Worm (Caenorhabditis elegans): ENCODE data around the gene paqr-1.

Gene paqr-1

ce11 chrIV:6548609-6549008 lies 6.6 kb downstream of the paqr-1 start, which contains the start of gene fan-1 (continued):
- TF ChIP-seq skn-1 (tag; optimal IDR thresholded peaks at IDR 0.05) (no peak), lin-13 (GFP tag; optimal IDR thresholded peaks at IDR 0.05) (peak; percentile 69), ztf-4 (tag; optimal IDR thresholded peaks at IDR 0.05) (no peak), unc-62 (GFP tag; optimal IDR thresholded peaks at IDR 0.05) (no peak), peb-1 (tag; optimal IDR thresholded peaks at IDR 0.05) (no peak), C34F6.9 (tag; optimal IDR thresholded peaks at IDR 0.05) (peak; percentile 70)

DNA sequence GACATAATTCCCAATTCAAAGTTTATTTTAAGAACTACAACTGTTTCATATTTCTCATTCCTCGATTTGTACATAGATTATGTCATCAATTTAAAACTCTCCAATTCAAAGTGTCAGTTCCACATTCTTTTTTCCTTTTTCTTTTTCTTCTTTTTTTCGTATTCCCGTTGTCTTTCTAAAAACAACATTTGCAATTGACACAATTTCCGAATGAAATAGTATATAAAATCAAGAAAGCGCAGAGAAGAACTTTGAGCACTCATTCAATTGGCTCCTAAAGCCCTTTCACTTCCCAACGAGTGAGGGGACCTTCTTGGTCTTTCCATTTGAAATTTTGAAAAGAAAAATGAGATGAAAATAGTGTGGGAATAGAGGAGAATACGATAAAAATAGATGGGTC lies 7.8 kb downstream of the paqr-1 start:
- TF ChIP-seq mdl-1 (tag; optimal IDR thresholded peaks at IDR 0.05) (no peak), R02D3.7 (tag; optimal IDR thresholded peaks at IDR 0.05) (no peak), zag-1 (tag; optimal IDR thresholded peaks at IDR 0.05) (peak; percentile 0), lin-39 (tag; optimal IDR thresholded peaks at IDR 0.05) (peak; percentile 11)

DNA sequence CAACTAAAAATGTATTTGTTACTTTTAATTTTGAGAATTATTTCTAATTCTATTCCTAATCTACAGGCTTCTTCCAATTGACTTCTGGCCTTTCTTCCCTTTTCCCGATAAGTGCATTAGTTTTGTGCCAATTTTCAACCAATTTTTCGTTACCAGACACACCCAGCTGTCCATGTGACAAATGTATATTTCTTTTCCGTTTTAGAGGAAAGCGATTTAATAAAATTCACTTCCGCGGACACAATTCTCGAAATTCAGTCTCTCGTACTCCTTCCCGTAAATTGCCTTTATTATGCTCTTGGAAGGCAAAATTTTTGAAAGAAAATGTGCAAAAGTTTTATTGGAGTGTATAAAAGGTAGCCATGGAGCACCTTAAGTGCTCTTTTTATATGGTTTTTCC lies 12.3 kb downstream of the paqr-1 start:
- TF ChIP-seq fos-1 (tag; optimal IDR thresholded peaks at IDR 0.05) (no peak), aly-2 (tag; optimal IDR thresholded peaks at IDR 0.05) (no peak), nhr-77 (tag; optimal IDR thresholded peaks at IDR 0.05) (no peak), sma-9 (GFP tag; optimal IDR thresholded peaks at IDR 0.05) (peak; percentile 27), sma-9 (tag; optimal IDR thresholded peaks at IDR 0.05) (no peak), ceh-16 (tag; optimal IDR thresholded peaks at IDR 0.05) (no peak), lsy-2 (tag; optimal IDR thresholded peaks at IDR 0.05) (peak in 1 of 2 experiments; percentile 13), lin-39 (tag; optimal IDR thresholded peaks at IDR 0.05) (no peak), C34F6.9 (tag; optimal IDR thresholded peaks at IDR 0.05) (peak; percentile 7), egl-27 (tag; optimal IDR thresholded peaks at IDR 0.05) (no peak)

DNA sequence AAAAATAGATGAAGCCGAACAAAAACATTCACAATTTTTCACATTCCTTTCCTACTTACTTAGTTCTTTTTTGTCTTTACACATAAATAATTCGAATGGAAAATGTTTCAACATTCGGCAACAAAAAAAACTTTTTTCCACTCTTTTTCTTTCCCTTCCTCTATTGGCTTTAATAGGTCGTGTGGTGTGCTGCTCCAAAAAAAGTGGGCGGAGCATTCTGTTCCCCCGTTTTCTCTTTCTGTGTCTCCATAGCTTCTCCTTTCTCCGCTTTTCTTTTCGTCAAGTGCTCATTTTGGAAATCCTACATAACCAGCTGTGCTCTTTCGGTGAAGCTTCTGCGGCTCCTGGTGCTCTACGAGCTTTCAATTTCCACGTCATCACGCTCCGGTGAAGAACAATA lies 13.8 kb downstream of the paqr-1 start, which contains the start of gene C01G5.25:
Gene C01G5.25, plus strand, starts transcription at position 250 of the 400 bp plus-strand sequence.
- TF ChIP-seq ZK546.5 (tag; optimal IDR thresholded peaks at IDR 0.05) (no peak), lsy-2 (tag; optimal IDR thresholded peaks at IDR 0.05) (peak in 1 of 2 experiments; percentile 9), unc-55 (GFP tag; optimal IDR thresholded peaks at IDR 0.05) (peak; percentile 50)

ce11 chrIV:6535908-6536307 lies 19.3 kb downstream of the paqr-1 start, which contains the start of gene C01G5.3:
C01G5.3 (plus strand) TSS chrIV:6536208.
- TF ChIP-seq nhr-12 (tag; optimal IDR thresholded peaks at IDR 0.05) (no peak), sma-9 (GFP tag; optimal IDR thresholded peaks at IDR 0.05) (no peak), sma-9 (tag; optimal IDR thresholded peaks at IDR 0.05) (no peak), nhr-23 (tag; optimal IDR thresholded peaks at IDR 0.05) (no peak), lin-39 (tag; optimal IDR thresholded peaks at IDR 0.05) (no peak), mbf-1 (tag; optimal IDR thresholded peaks at IDR 0.05) (no peak), sma-3 (GFP tag; optimal IDR thresholded peaks at IDR 0.05) (no peak), egl-27 (tag; optimal IDR thresholded peaks at IDR 0.05) (no peak), ztf-1 (GFP tag; conservative IDR thresholded peaks at IDR 0.05) (no peak), dmd-4 (tag; optimal IDR thresholded peaks at IDR 0.05) (no peak), nhr-129 (tag; optimal IDR thresholded peaks at IDR 0.05) (no peak), mab-5 (tag; optimal IDR thresholded peaks at IDR 0.05) (no peak), blmp-1 (tag; optimal IDR thresholded peaks at IDR 0.05; ENCODE audit: insufficient read depth) (no peak), R02D3.7 (tag; optimal IDR thresholded peaks at IDR 0.05) (no peak), nhr-10 (tag; optimal IDR thresholded peaks at IDR 0.05) (no peak), elt-1 (tag; optimal IDR thresholded peaks at IDR 0.05) (no peak), F13H6.1 (tag; optimal IDR thresholded peaks at IDR 0.05) (no peak)

- TF ChIP-seq egl-27 (tag; optimal IDR thresholded peaks at IDR 0.05) = no peak
- TF ChIP-seq dmd-4 (tag; optimal IDR thresholded peaks at IDR 0.05) = no peak
- TF ChIP-seq mab-5 (tag; optimal IDR thresholded peaks at IDR 0.05) = no peak
- TF ChIP-seq ceh-82 (tag; optimal IDR thresholded peaks at IDR 0.05) = no peak
- no peak for TF ChIP-seq nhr-11 (tag; optimal IDR thresholded peaks at IDR 0.05)
Measured at ce11 chrIV:6531450-6531849, 23.8 kb downstream of the paqr-1 start, which contains the start of gene C01G5.4. C01G5.4 (plus strand) TSS chrIV:6531750.

All from whole organism, L2 larva.